Worm (Caenorhabditis elegans) whole organism, early embryonic: ENCODE measurements around the gene rpt-3.

Experiments
- ets-7 ChIP-seq: sonication (generic microtip); optimal IDR thresholded peaks from 2 replicates; lab custom pipeline; 2016; ENCODE audit warnings: missing genotype, missing genetic modification characterization, missing compliant biosample characterization
- flt-1 ChIP-seq: fragments of 200-800 bp; sonication (Bioruptor generic); IDR thresholded peaks from 2 replicates; pipeline ENCODE4 v1.3.6; 2022; ENCODE audit warnings: missing genetic modification characterization, missing compliant biosample characterization
- hmg-4 ChIP-seq: fragments of 200-800 bp; sonication (Bioruptor generic); optimal IDR thresholded peaks from 2 replicates; lab custom pipeline; 2018; ENCODE audit warnings: mild to moderate bottlenecking, missing genetic modification characterization, missing compliant biosample characterization

ce11 chrIII:6495191-6495723, 5.7 kb downstream of the rpt-3 start, which contains the start of gene F23F12.13:
- no peak for TF ChIP-seq ets-7
- no peak for TF ChIP-seq flt-1 (GFP tag; lab: Robert Waterston, UW)
- TF ChIP-seq hmg-4 (GFP tag; lab: Kevin White, UChicago): no peak
